Worm (Caenorhabditis elegans) whole organism, L4 larva: Measurements from ENCODE around the gene metl-1.
A peak's percentile ranks its signal among the peaks of the same experiment; 100 is the strongest.

ENCODE experiments used
- D1046.2 ChIP-seq: fragments of 200-800 bp; sonication (Bioruptor generic); IDR thresholded peaks from 2 replicates; pipeline ENCODE4 v1.3.6; 2022; ENCODE audit warnings: missing genetic modification characterization, missing compliant biosample characterization
- F49E8.2 ChIP-seq: sonication (generic microtip); optimal IDR thresholded peaks from 2 replicates; lab custom pipeline; 2016; ENCODE audit warnings: missing compliant biosample characterization, mild to moderate bottlenecking, missing genetic modification characterization, borderline replicate concordance
- R02D3.7 ChIP-seq: fragments of 150-350 bp; sonication (generic microtip); optimal IDR thresholded peaks from 3 replicates; lab custom pipeline; 2014; ENCODE audit warnings: missing biosample characterization, missing genetic modification characterization
- Y48G9A.11 ChIP-seq: fragments of 200-800 bp; sonication (Bioruptor generic); IDR thresholded peaks from 2 replicates; pipeline ENCODE4 v1.3.6; 2022; ENCODE audit warnings: missing genetic modification reagents, missing genetic modification characterization, missing compliant biosample characterization
- Y5F2A.4 ChIP-seq: fragments of 200-800 bp; sonication (Bioruptor generic); optimal IDR thresholded peaks from 2 replicates; lab custom pipeline; 2018; ENCODE audit warnings: mild to moderate bottlenecking, missing genetic modification characterization, missing compliant biosample characterization
- ZK546.5 ChIP-seq, 2 experiments: sonication (generic microtip); optimal IDR thresholded peaks; 2 replicates each; lab custom pipeline; 2017; ENCODE audit warnings: missing biosample characterization in 2 of 2, missing genetic modification characterization in 2 of 2
- aha-1 ChIP-seq: fragments of 150-350 bp; peaks from one replicate; lab custom pipeline; 2014; ENCODE audit warnings: missing biosample characterization, missing genetic modification characterization
- aly-2 ChIP-seq: sonication (generic microtip); optimal IDR thresholded peaks from 2 replicates; lab custom pipeline; 2018; ENCODE audit warnings: missing biosample characterization, missing genetic modification characterization
- ceh-20 ChIP-seq: fragments of 200-800 bp; sonication (Bioruptor generic); IDR thresholded peaks from 2 replicates; pipeline ENCODE4 v1.3.6; 2022; ENCODE audit warnings: missing genetic modification reagents, missing genetic modification characterization, missing compliant biosample characterization
- ceh-32 ChIP-seq: sonication (generic microtip); optimal IDR thresholded peaks from 2 replicates; lab custom pipeline; 2016; ENCODE audit warnings: mild to moderate bottlenecking, missing genetic modification characterization, missing compliant biosample characterization; ENCODE audit not compliant: poor library complexity
- ceh-82 ChIP-seq: sonication (generic microtip); optimal IDR thresholded peaks from 2 replicates; lab custom pipeline; 2017; ENCODE audit warnings: missing biosample characterization, missing genetic modification characterization
- ctbp-1 ChIP-seq: fragments of 200-800 bp; sonication (Bioruptor generic); IDR thresholded peaks from 2 replicates; pipeline ENCODE4 v1.3.6; 2022; ENCODE audit warnings: missing genetic modification reagents, missing genetic modification characterization, missing compliant biosample characterization
- daf-12 ChIP-seq: fragments of 150-350 bp; optimal IDR thresholded peaks from 2 replicates; lab custom pipeline; 2014; ENCODE audit warnings: missing biosample characterization, missing genetic modification reagents, missing genetic modification characterization
- daf-16 ChIP-seq, 3 experiments: sonication (generic microtip); optimal IDR thresholded peaks; 2 replicates each; lab custom pipeline; 2016 to 2017; ENCODE audit warnings: missing genetic modification characterization in 3 of 3, missing genetic modification reagents in 3 of 3, mild to moderate bottlenecking in 2 of 3, missing compliant biosample characterization in 2 of 3, missing biosample characterization in 1 of 3, moderate library complexity in 1 of 3
- daf-8 ChIP-seq: fragments of 200-800 bp; sonication (Bioruptor generic); IDR thresholded peaks from 2 replicates; pipeline ENCODE4 v1.3.6; 2022; ENCODE audit warnings: missing genetic modification characterization, missing compliant biosample characterization
- dmd-9 ChIP-seq: fragments of 200-800 bp; sonication (Bioruptor generic); IDR thresholded peaks from 2 replicates; pipeline ENCODE4 v1.3.6; 2022; ENCODE audit warnings: missing genetic modification reagents, missing genetic modification characterization, missing compliant biosample characterization
- dpl-1 ChIP-seq: fragments of 150-350 bp; optimal IDR thresholded peaks from 2 replicates; lab custom pipeline; 2014; ENCODE audit warnings: missing biosample characterization, missing genetic modification reagents, missing genetic modification characterization
- dve-1 ChIP-seq: sonication (generic microtip); optimal IDR thresholded peaks from 2 replicates; lab custom pipeline; 2017; ENCODE audit warnings: antibody characterized with exemption, mild to moderate bottlenecking, missing genetic modification characterization, missing compliant biosample characterization; ENCODE audit not compliant: insufficient read depth
- egl-43 ChIP-seq: fragments of 200-800 bp; sonication (Bioruptor generic); IDR thresholded peaks from 2 replicates; pipeline ENCODE4 v1.3.6; 2022; ENCODE audit warnings: missing genetic modification reagents, missing genetic modification characterization, missing compliant biosample characterization
- hif-1 ChIP-seq, 2 experiments: sonication (generic microtip); optimal IDR thresholded peaks; 2 replicates each; lab custom pipeline; 2016 to 2017; ENCODE audit warnings: missing compliant biosample characterization in 2 of 2, missing genetic modification characterization in 2 of 2, missing genetic modification reagents in 2 of 2, missing genotype in 2 of 2, mild to moderate bottlenecking in 1 of 2
- hlh-11 ChIP-seq: fragments of 200-800 bp; sonication (Bioruptor generic); optimal IDR thresholded peaks from 2 replicates; lab custom pipeline; 2018; ENCODE audit warnings: mild to moderate bottlenecking, missing genetic modification characterization, missing compliant biosample characterization
- hlh-30 ChIP-seq: sonication (generic microtip); optimal IDR thresholded peaks from 2 replicates; lab custom pipeline; 2017; ENCODE audit warnings: antibody characterized with exemption, mild to moderate bottlenecking, missing genetic modification characterization, missing compliant biosample characterization; ENCODE audit not compliant: insufficient read depth
- lin-29 ChIP-seq: fragments of 200-800 bp; sonication (Bioruptor generic); IDR thresholded peaks from 2 replicates; pipeline ENCODE4 v1.3.6; 2022; ENCODE audit warnings: missing genetic modification reagents, missing genetic modification characterization, missing compliant biosample characterization
- lin-39 ChIP-seq: fragments of 150-350 bp; optimal IDR thresholded peaks from 2 replicates; lab custom pipeline; 2014; ENCODE audit warnings: missing biosample characterization, missing genetic modification reagents, missing genetic modification characterization
- lir-3 ChIP-seq: sonication (generic microtip); optimal IDR thresholded peaks from 2 replicates; lab custom pipeline; 2016; ENCODE audit warnings: mild to moderate bottlenecking, missing genetic modification characterization, missing compliant biosample characterization
- lsy-2 ChIP-seq, 2 experiments: fragments of 150-350 bp in 1 of 2; sonication (generic microtip) in 1 of 2; optimal IDR thresholded peaks; 2 replicates each; lab custom pipeline; 2014 to 2017; ENCODE audit warnings: missing biosample characterization in 2 of 2, missing genetic modification characterization in 2 of 2
- madf-9 ChIP-seq: fragments of 200-800 bp; sonication (Bioruptor generic); conservative IDR thresholded peaks from 2 replicates; pipeline ENCODE4 v1.3.6; 2022; ENCODE audit warnings: missing genetic modification reagents, missing genetic modification characterization, missing compliant biosample characterization
- mdl-1 ChIP-seq, 2 experiments: fragments of 150-350 bp in 1 of 2; sonication (generic microtip) in 1 of 2; optimal IDR thresholded peaks; 2 replicates each; lab custom pipeline; 2014 to 2017; ENCODE audit warnings: missing biosample characterization in 2 of 2, missing genetic modification characterization in 2 of 2
- mdt-29 ChIP-seq: fragments of 200-800 bp; sonication (Bioruptor generic); IDR thresholded peaks from 2 replicates; pipeline ENCODE4 v1.3.6; 2022; ENCODE audit warnings: missing genetic modification reagents, missing genetic modification characterization, missing compliant biosample characterization
- mep-1 ChIP-seq: fragments of 150-350 bp; sonication (generic microtip); optimal IDR thresholded peaks from 3 replicates; lab custom pipeline; 2014; ENCODE audit warnings: missing biosample characterization, missing genetic modification characterization
- nhr-237 ChIP-seq: sonication (generic microtip); optimal IDR thresholded peaks from 2 replicates; lab custom pipeline; 2017; ENCODE audit warnings: missing biosample characterization, missing genetic modification characterization
- nhr-41 ChIP-seq: fragments of 200-800 bp; sonication (Bioruptor generic); IDR thresholded peaks from 2 replicates; pipeline ENCODE4 v1.3.6; 2022; ENCODE audit warnings: missing genetic modification reagents, missing genetic modification characterization, missing compliant biosample characterization
- nhr-48 ChIP-seq: sonication (generic microtip); optimal IDR thresholded peaks from 2 replicates; lab custom pipeline; 2016; ENCODE audit warnings: mild to moderate bottlenecking, missing genetic modification characterization, missing compliant biosample characterization
- nhr-76 ChIP-seq: fragments of 150-350 bp; optimal IDR thresholded peaks from 2 replicates; lab custom pipeline; 2014; ENCODE audit warnings: missing biosample characterization, missing genetic modification characterization
- nhr-77 ChIP-seq: fragments of 150-350 bp; optimal IDR thresholded peaks from 2 replicates; lab custom pipeline; 2014; ENCODE audit warnings: missing biosample characterization, missing genetic modification characterization
- php-3 ChIP-seq: fragments of 200-800 bp; sonication (Bioruptor generic); IDR thresholded peaks from 2 replicates; pipeline ENCODE4 v1.3.6; 2022; ENCODE audit warnings: missing genetic modification reagents, missing genetic modification characterization, missing compliant biosample characterization
- pqm-1 ChIP-seq: sonication (generic microtip); optimal IDR thresholded peaks from 2 replicates; lab custom pipeline; 2017; ENCODE audit warnings: missing biosample characterization, missing genetic modification characterization
- rbr-2 ChIP-seq: sonication (generic microtip); optimal IDR thresholded peaks from 2 replicates; lab custom pipeline; 2016; ENCODE audit warnings: missing genotype, missing genetic modification characterization, missing compliant biosample characterization
- sdz-12 ChIP-seq: fragments of 200-800 bp; sonication (Bioruptor generic); optimal IDR thresholded peaks from 2 replicates; lab custom pipeline; 2018; ENCODE audit warnings: mild to moderate bottlenecking, missing genetic modification characterization, missing compliant biosample characterization
- set-16 ChIP-seq: fragments of 200-800 bp; sonication (Bioruptor generic); IDR thresholded peaks from 2 replicates; pipeline ENCODE4 v1.3.6; 2022; ENCODE audit warnings: missing genetic modification reagents, missing genetic modification characterization, missing compliant biosample characterization
- snpc-1.2 ChIP-seq: fragments of 200-800 bp; sonication (Bioruptor generic); IDR thresholded peaks from 2 replicates; pipeline ENCODE4 v1.3.6; 2022; ENCODE audit warnings: missing genetic modification reagents, missing genetic modification characterization, missing compliant biosample characterization
- snpc-4 ChIP-seq: fragments of 150-350 bp; optimal IDR thresholded peaks from 2 replicates; lab custom pipeline; 2014; ENCODE audit warnings: missing biosample characterization, missing genetic modification characterization
- spr-1 ChIP-seq: sonication (generic microtip); optimal IDR thresholded peaks from 2 replicates; lab custom pipeline; 2016; ENCODE audit warnings: mild to moderate bottlenecking, missing genetic modification characterization, missing compliant biosample characterization
- spr-3 ChIP-seq: fragments of 200-800 bp; sonication (Bioruptor generic); optimal IDR thresholded peaks from 2 replicates; lab custom pipeline; 2018; ENCODE audit warnings: mild to moderate bottlenecking, missing genetic modification characterization, missing compliant biosample characterization
- unc-130 ChIP-seq: sonication (generic microtip); optimal IDR thresholded peaks from 2 replicates; lab custom pipeline; 2016; ENCODE audit warnings: missing genetic modification reagents, missing genetic modification characterization, missing compliant biosample characterization
- unc-39 ChIP-seq: sonication (generic microtip); optimal IDR thresholded peaks from 2 replicates; lab custom pipeline; 2017; ENCODE audit warnings: missing biosample characterization, missing genetic modification characterization
- vab-7 ChIP-seq: fragments of 200-800 bp; sonication (Bioruptor generic); IDR thresholded peaks from 2 replicates; pipeline ENCODE4 v1.3.6; 2022; ENCODE audit warnings: missing genetic modification reagents, missing genetic modification characterization, missing compliant biosample characterization
- zag-1 ChIP-seq: fragments of 150-350 bp; optimal IDR thresholded peaks from 2 replicates; lab custom pipeline; 2014; ENCODE audit warnings: missing biosample characterization, missing genetic modification characterization
- zip-11 ChIP-seq: fragments of 200-800 bp; sonication (Bioruptor generic); IDR thresholded peaks from 2 replicates; pipeline ENCODE4 v1.3.6; 2022; ENCODE audit warnings: missing genetic modification characterization, missing compliant biosample characterization
- ztf-7 ChIP-seq: fragments of 150-350 bp; optimal IDR thresholded peaks from 2 replicates; lab custom pipeline; 2014; ENCODE audit warnings: missing biosample characterization, missing genetic modification characterization

metl-1 gene

ce11 chrII:11473525-11474181 lies at the start of gene metl-1, which contains the start of gene W02B12.11:
TSS of gene metl-1 (minus strand) at chrII:11473575.
TSS of gene W02B12.11 (plus strand) at chrII:11473861.
- TF ChIP-seq aha-1 (tag; lab: Kevin White, UChicago) (peak; percentile 31), daf-8 (GFP tag; lab: Robert Waterston, UW) (no peak), ctbp-1 (GFP tag; lab: Robert Waterston, UW) (peak; percentile 73), zag-1 (no peak), hlh-30 (tag; lab: Kevin White, UChicago) (no peak), daf-12 (tag; lab: Kevin White, UChicago) (no peak), nhr-41 (GFP tag; lab: Robert Waterston, UW) (peak; percentile 28; the same call in 1 of the 2 replicates), R02D3.7 (tag; lab: Kevin White, UChicago) (no peak), snpc-4 (no peak), D1046.2 (no peak), vab-7 (GFP tag; lab: Robert Waterston, UW) (no peak), php-3 (GFP tag; lab: Robert Waterston, UW) (peak; percentile 37; the same call in 1 of the 2 replicates), aly-2 (tag; lab: Kevin White, UChicago) (no peak), ceh-32 (tag; lab: Kevin White, UChicago) (no peak), unc-39 (tag; lab: Kevin White, UChicago) (no peak), daf-16 (GFP tag; optimal IDR thresholded peaks at IDR 0.05; lab: Kevin White, UChicago) (peak in 1 of 2 experiments; percentile 35), daf-16 (tag; optimal IDR thresholded peaks at IDR 0.05; lab: Kevin White, UChicago) (peak; percentile 79), ztf-7 (tag; lab: Kevin White, UChicago) (no peak), nhr-77 (tag; lab: Kevin White, UChicago) (no peak), madf-9 (peak; percentile 62), spr-1 (peak; percentile 84), lin-29 (GFP tag; lab: Robert Waterston, UW) (peak; percentile 71; the same call in 1 of the 2 replicates), ceh-20 (GFP tag; lab: Robert Waterston, UW) (no peak), nhr-48 (peak; percentile 68), mep-1 (tag; lab: Kevin White, UChicago) (peak; percentile 89), pqm-1 (tag; lab: Kevin White, UChicago) (no peak), nhr-76 (tag; lab: Kevin White, UChicago) (no peak), unc-130 (GFP tag; lab: Kevin White, UChicago) (peak; percentile 53), hlh-11 (tag; lab: Kevin White, UChicago) (peak; percentile 83), mdt-29 (GFP tag; lab: Robert Waterston, UW) (no peak), lsy-2 (tag; optimal IDR thresholded peaks at IDR 0.05; lab: Kevin White, UChicago) (peak; percentile 52 to 90), spr-3 (GFP tag; lab: Kevin White, UChicago) (peak; percentile 71), dve-1 (tag; lab: Kevin White, UChicago) (peak; percentile 88), zip-11 (GFP tag; lab: Robert Waterston, UW) (no peak), Y5F2A.4 (GFP tag; lab: Kevin White, UChicago) (no peak), rbr-2 (tag; lab: Kevin White, UChicago) (peak; percentile 83), hif-1 (tag; optimal IDR thresholded peaks at IDR 0.05; lab: Kevin White, UChicago) (peak in 1 of 2 experiments; percentile 68), egl-43 (GFP tag; lab: Robert Waterston, UW) (peak; percentile 68), mdl-1 (tag; optimal IDR thresholded peaks at IDR 0.05; lab: Kevin White, UChicago) (peak in 1 of 2 experiments; percentile 43), ZK546.5 (tag; optimal IDR thresholded peaks at IDR 0.05; lab: Kevin White, UChicago) (no peak), ceh-82 (tag; lab: Kevin White, UChicago) (no peak), snpc-1.2 (GFP tag; lab: Robert Waterston, UW) (no peak; the same call in 1 of the 2 replicates), lir-3 (tag; lab: Kevin White, UChicago) (no peak), nhr-237 (no peak), Y48G9A.11 (GFP tag; lab: Robert Waterston, UW) (peak; percentile 47; the same call in 1 of the 2 replicates), sdz-12 (GFP tag; lab: Kevin White, UChicago) (no peak), dpl-1 (GFP tag; lab: Kevin White, UChicago) (peak; percentile 82), dmd-9 (GFP tag; lab: Robert Waterston, UW) (no peak), set-16 (GFP tag; lab: Robert Waterston, UW) (peak; percentile 32; the same call in 1 of the 2 replicates), F49E8.2 (tag; lab: Kevin White, UChicago) (peak; percentile 40), lin-39 (tag; lab: Kevin White, UChicago) (no peak)
